Fruit fly (Drosophila melanogaster): Measurements from ENCODE around the gene CG7840.

CG7840 gene

dm6 chr2L:8311091-8311490 is 5.7 kb downstream of the CG7840 start, which contains the start of the genes CG7810 and CG7806 (continued):
- peak; percentile 79 for TF ChIP-seq ERR (GFP tag; optimal IDR thresholded peaks at IDR 0.05)
- TF ChIP-seq zen (tag; optimal IDR thresholded peaks at IDR 0.05): peak; percentile 87
- peak; percentile 88 for TF ChIP-seq NC2β (GFP tag; optimal IDR thresholded peaks at IDR 0.05)
- TF ChIP-seq phol (tag; optimal IDR thresholded peaks at IDR 0.05): peak; percentile 89
- peak; percentile 57 for TF ChIP-seq CG4707 (GFP tag; optimal IDR thresholded peaks at IDR 0.05)
- TF ChIP-seq otp (GFP tag; IDR thresholded peaks at IDR 0.05): peak; percentile 88
- TF ChIP-seq CG1233 (GFP tag; optimal IDR thresholded peaks at IDR 0.05): peak; percentile 80
- peak; percentile 83 for TF ChIP-seq CG12155 (GFP tag; optimal IDR thresholded peaks at IDR 0.05)
- TF ChIP-seq CG5180 (GFP tag; optimal IDR thresholded peaks at IDR 0.05): peak; percentile 66
- TF ChIP-seq CG7556 (GFP tag; optimal IDR thresholded peaks at IDR 0.05): peak; percentile 89
- TF ChIP-seq CG1647 (GFP tag; optimal IDR thresholded peaks at IDR 0.05): peak; percentile 75
- TF ChIP-seq CG10147 (GFP tag; optimal IDR thresholded peaks at IDR 0.05): peak; percentile 84
- TF ChIP-seq GATAe (GFP tag; conservative IDR thresholded peaks at IDR 0.05): peak; percentile 43; the same call in 1 of the 2 replicates
- 0 out of 3 replicates have a peak, but pooled peaks have one; percentile 13 for TF ChIP-seq Doc3 (GFP tag; IDR thresholded peaks at IDR 0.05; ENCODE audit: partially characterized antibody)
- peak; percentile 75 for TF ChIP-seq repo (GFP tag; optimal IDR thresholded peaks at IDR 0.05)
- TF ChIP-seq sqz (GFP tag; optimal IDR thresholded peaks at IDR 0.05): no peak
- TF ChIP-seq CG34224 (GFP tag; IDR thresholded peaks at IDR 0.05; ENCODE audit: partially characterized antibody): peak; percentile 47; the same call in 1 of the 3 replicates
- peak; percentile 92 for TF ChIP-seq gcm (GFP tag; optimal IDR thresholded peaks at IDR 0.05)
- peak; percentile 92 for TF ChIP-seq CG6689 (GFP tag; IDR thresholded peaks at IDR 0.05)
- no peak for TF ChIP-seq ash1 (GFP tag; optimal IDR thresholded peaks at IDR 0.05)
- peak; percentile 63 for TF ChIP-seq sens-2 (GFP tag; IDR thresholded peaks at IDR 0.05)
- peak; percentile 92 for TF ChIP-seq dysf (GFP tag; IDR thresholded peaks at IDR 0.05)
- TF ChIP-seq Bgb (GFP tag; IDR thresholded peaks at IDR 0.05; ENCODE audit: partially characterized antibody): no peak
- peak; percentile 82 for TF ChIP-seq CG10959 (GFP tag; IDR thresholded peaks at IDR 0.05)
- peak; percentile 87 for TF ChIP-seq CG17361 (GFP tag; IDR thresholded peaks at IDR 0.05)
- peak; percentile 88 for TF ChIP-seq vfl (GFP tag; optimal IDR thresholded peaks at IDR 0.05)
- TF ChIP-seq CG13894 (tag; optimal IDR thresholded peaks at IDR 0.05): peak; percentile 80
- no peak for TF ChIP-seq Sin3A (optimal IDR thresholded peaks at IDR 0.05)
- peak; percentile 71; the same call in 2 of the 3 replicates for TF ChIP-seq C15 (GFP tag; IDR thresholded peaks at IDR 0.05)
- no peak for TF ChIP-seq eve (GFP tag; optimal IDR thresholded peaks at IDR 0.05)
- TF ChIP-seq fu2 (GFP tag; optimal IDR thresholded peaks at IDR 0.05): peak; percentile 88
- peak; percentile 42 for TF ChIP-seq tup (GFP tag; optimal IDR thresholded peaks at IDR 0.05)
- peak; percentile 69 for TF ChIP-seq dm (GFP tag; optimal IDR thresholded peaks at IDR 0.05)
- TF ChIP-seq CG17612 (GFP tag; IDR thresholded peaks at IDR 0.05): peak; percentile 42; the same call in 1 of the 2 replicates
- TF ChIP-seq HLH54F (GFP tag; optimal IDR thresholded peaks at IDR 0.05): peak; percentile 89
- TF ChIP-seq D19A (tag; optimal IDR thresholded peaks at IDR 0.05): peak; percentile 78
- peak; percentile 85 for TF ChIP-seq nerfin-1 (tag; optimal IDR thresholded peaks at IDR 0.05)
- peak; percentile 10 for TF ChIP-seq CG10565 (GFP tag; optimal IDR thresholded peaks at IDR 0.05)
- peak; percentile 89 for TF ChIP-seq CG12299 (tag; optimal IDR thresholded peaks at IDR 0.05)
- TF ChIP-seq fd102C (GFP tag; optimal IDR thresholded peaks at IDR 0.05): peak; percentile 8
- peak; percentile 92 for TF ChIP-seq CG15269 (tag; optimal IDR thresholded peaks at IDR 0.05)
- TF ChIP-seq CG8944 (GFP tag; optimal IDR thresholded peaks at IDR 0.05): peak; percentile 84
- TF ChIP-seq zen2 (GFP tag; IDR thresholded peaks at IDR 0.05; ENCODE audit: partially characterized antibody): no peak
- TF ChIP-seq CG13296 (GFP tag; optimal IDR thresholded peaks at IDR 0.05): peak; percentile 86
- peak; percentile 86 for TF ChIP-seq CG7786 (GFP tag; optimal IDR thresholded peaks at IDR 0.05)
- TF ChIP-seq Usf (GFP tag; optimal IDR thresholded peaks at IDR 0.05): peak; percentile 47
- peak; percentile 90 for TF ChIP-seq Fer1 (GFP tag; optimal IDR thresholded peaks at IDR 0.05)
- peak; percentile 88 for TF ChIP-seq mam (GFP tag; optimal IDR thresholded peaks at IDR 0.05)
- peak; percentile 63 for TF ChIP-seq schlank (tag; optimal IDR thresholded peaks at IDR 0.05)
- TF ChIP-seq CG4328 (GFP tag; optimal IDR thresholded peaks at IDR 0.05): peak; percentile 77
- TF ChIP-seq en (GFP tag; optimal IDR thresholded peaks at IDR 0.05): peak; percentile 92

Data from whole organism, embryonic.